Worm (Caenorhabditis elegans): ENCODE data around the gene gldi-6.
"Not testable (repeated sequence)": the region's sequence is repeated elsewhere in the genome, so short reads cannot be mapped to it uniquely, and the experiment has no call there.

gldi-6 gene

DNA sequence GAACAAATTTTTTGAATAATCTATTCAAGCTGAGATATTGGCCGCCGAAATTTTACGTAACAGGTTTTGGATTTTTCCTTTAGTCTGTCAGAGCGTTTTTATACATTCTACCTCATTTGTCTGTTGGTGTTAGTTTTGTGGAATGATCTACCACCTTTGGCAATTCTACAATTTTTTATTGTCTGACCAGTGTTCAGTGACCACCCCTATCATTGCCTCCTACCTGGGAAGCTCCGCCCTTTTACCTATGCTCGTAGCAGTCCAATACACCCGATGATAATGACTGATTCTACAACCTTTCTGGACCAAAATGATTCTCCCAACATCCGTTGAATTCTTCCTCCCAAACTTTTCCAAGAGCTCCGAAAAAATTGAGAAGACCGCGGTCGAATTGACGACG lies 27.0 kb downstream of the gldi-6 start, which contains the start of gene sdz-32:
Gene sdz-32, plus strand, starts transcription at position 301 of the 400 bp plus-strand sequence.
- TF ChIP-seq hmbx-1 (tag; optimal IDR thresholded peaks at IDR 0.05) (no peak), ets-7 (tag; optimal IDR thresholded peaks at IDR 0.05) (no peak), hnd-1 (tag; optimal IDR thresholded peaks at IDR 0.05) (no peak), scrt-1 (GFP tag; IDR thresholded peaks at IDR 0.05) (no peak), pes-1 (GFP tag; IDR thresholded peaks at IDR 0.05) (no peak), B0310.2 (tag; optimal IDR thresholded peaks at IDR 0.05) (no peak), F13C5.2 (tag; optimal IDR thresholded peaks at IDR 0.05) (no peak), aly-1 (tag; optimal IDR thresholded peaks at IDR 0.05) (no peak), tbx-37 (GFP tag; conservative IDR thresholded peaks at IDR 0.05) (no peak), ama-1 (optimal IDR thresholded peaks at IDR 0.05) (no peak), sea-1 (GFP tag; conservative IDR thresholded peaks at IDR 0.05) (no peak), ceh-13 (GFP tag; optimal IDR thresholded peaks at IDR 0.05) (no peak), hmg-4 (GFP tag; optimal IDR thresholded peaks at IDR 0.05) (no peak), tra-4 (tag; optimal IDR thresholded peaks at IDR 0.05) (no peak), ceh-36 (tag; optimal IDR thresholded peaks at IDR 0.05) (no peak), flt-1 (GFP tag; IDR thresholded peaks at IDR 0.05) (no peak)

DNA sequence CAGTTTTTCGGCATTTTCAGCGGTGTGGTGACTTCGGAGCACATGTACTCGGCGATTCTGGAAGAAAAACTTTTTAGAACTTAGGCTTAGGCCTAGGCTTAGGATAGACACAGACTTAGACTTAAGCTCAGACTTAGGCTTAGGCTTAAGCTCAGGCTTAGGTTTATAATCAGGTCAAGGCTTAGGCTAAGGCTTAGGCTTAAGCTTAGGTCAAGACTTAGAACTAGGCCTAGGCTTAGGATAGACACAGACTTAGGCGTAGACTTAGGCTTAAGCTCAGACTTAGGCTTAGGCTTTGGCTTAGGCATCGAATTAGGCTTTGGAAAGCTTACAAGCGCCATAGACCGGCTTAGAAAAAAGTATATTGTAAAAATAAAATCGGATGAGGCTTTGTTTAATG lies 29.8 kb downstream of the gldi-6 start:
- TF ChIP-seq tbx-11 (GFP tag; IDR thresholded peaks at IDR 0.05) (no peak), ceh-36 (tag; optimal IDR thresholded peaks at IDR 0.05) (peak; percentile 71), aly-1 (tag; optimal IDR thresholded peaks at IDR 0.05) (no peak)

DNA sequence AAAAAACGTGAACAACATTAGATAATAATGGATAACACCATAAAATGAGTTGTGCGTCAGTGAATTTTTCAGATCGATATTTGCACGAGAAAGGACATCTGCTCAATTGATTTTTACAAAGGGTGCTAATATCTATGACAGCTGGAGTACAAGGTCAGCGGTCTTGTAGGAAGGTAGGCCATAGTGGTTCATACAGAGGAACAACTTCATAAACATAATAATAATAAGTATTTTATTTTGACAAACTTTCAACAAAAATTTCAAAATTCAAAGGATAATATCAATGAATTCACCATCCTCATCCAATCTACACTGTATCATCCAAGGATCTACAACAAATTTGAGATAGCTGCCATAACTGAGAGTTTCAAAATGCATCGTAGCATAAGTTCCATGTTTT lies 30.4 kb downstream of the gldi-6 start, which contains the start of gene fbxb-104:
Gene fbxb-104, minus strand, starts transcription at position 101 of the 400 bp plus-strand sequence.
- no peak for TF ChIP-seq scrt-1 (GFP tag; IDR thresholded peaks at IDR 0.05)
- TF ChIP-seq aly-1 (tag; optimal IDR thresholded peaks at IDR 0.05), result no peak
- TF ChIP-seq sea-1 (GFP tag; conservative IDR thresholded peaks at IDR 0.05), result no peak
- TF ChIP-seq pes-1 (GFP tag; IDR thresholded peaks at IDR 0.05), result no peak

DNA sequence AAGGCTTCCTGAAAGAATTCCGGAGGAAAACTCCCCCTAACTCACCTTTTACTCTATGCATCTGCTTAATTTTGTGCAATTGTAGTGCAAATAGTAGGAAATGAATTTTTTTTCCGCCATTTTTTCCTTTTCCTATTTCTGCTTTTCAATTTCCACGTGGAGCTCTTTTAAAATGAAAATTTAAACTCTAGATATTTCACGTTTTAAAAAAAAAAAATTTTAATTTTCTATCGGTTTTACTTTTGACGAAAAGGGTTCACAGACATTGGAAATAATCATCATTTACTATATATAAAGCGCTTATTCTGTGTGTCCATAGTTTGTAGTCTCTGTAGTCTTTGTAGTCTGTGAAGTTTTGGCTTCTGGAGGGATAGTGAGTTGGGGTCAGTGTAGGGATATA lies 34.8 kb downstream of the gldi-6 start, which contains the start of gene Y49F6B.8:
Gene Y49F6B.8, minus strand, starts transcription at position 101 of the 400 bp plus-strand sequence.
- TF ChIP-seq hmg-4 (GFP tag; optimal IDR thresholded peaks at IDR 0.05), result no peak
- no peak for TF ChIP-seq ama-1 (optimal IDR thresholded peaks at IDR 0.05)
- TF ChIP-seq tra-4 (tag; optimal IDR thresholded peaks at IDR 0.05), result no peak

- TF ChIP-seq scrt-1 (GFP tag; IDR thresholded peaks at IDR 0.05) (no peak), F13C5.2 (tag; optimal IDR thresholded peaks at IDR 0.05) (no peak), ets-7 (tag; optimal IDR thresholded peaks at IDR 0.05) (no peak), flt-1 (GFP tag; IDR thresholded peaks at IDR 0.05) (0 out of 2 replicates have a peak, but pooled peaks have one; percentile 17), sea-1 (GFP tag; conservative IDR thresholded peaks at IDR 0.05) (0 out of 2 replicates have a peak, but pooled peaks have one; percentile 6), hmbx-1 (tag; optimal IDR thresholded peaks at IDR 0.05) (no peak), tbx-37 (GFP tag; conservative IDR thresholded peaks at IDR 0.05) (peak; percentile 68), pes-1 (GFP tag; IDR thresholded peaks at IDR 0.05) (peak; percentile 61; the same call in 1 of the 2 replicates)
Measured at ce11 chrII:3482231-3482630, 35.5 kb downstream of the gldi-6 start, which contains the start of gene smu-2. Gene smu-2, plus strand, starts transcription at chrII:3482408.

DNA sequence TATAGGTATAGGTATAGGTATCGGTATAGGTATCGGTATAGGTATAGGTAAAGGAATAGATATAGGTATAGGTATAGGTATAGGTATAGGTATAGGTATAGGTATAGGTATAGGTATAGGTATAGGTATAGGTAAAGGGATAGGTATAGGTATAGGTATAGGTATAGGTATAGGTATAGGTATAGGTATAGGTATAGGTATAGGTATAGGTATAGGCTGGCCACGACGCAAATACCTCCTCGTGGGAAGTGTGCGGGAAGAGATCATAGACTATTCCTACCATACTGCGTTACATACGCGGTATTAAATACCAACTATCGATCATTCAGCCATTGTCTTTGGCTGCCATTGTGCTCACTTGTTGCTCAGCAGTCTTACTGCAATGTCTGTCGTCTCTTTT lies 44.0 kb downstream of the gldi-6 start, which contains the start of gene fbxb-112:
Gene fbxb-112, plus strand, starts transcription at position 301 of the 400 bp plus-strand sequence.
- not testable (repeated sequence) for TF ChIP-seq aly-1 (tag; optimal IDR thresholded peaks at IDR 0.05); hmg-4 (GFP tag; optimal IDR thresholded peaks at IDR 0.05); ets-7 (tag; optimal IDR thresholded peaks at IDR 0.05)

DNA sequence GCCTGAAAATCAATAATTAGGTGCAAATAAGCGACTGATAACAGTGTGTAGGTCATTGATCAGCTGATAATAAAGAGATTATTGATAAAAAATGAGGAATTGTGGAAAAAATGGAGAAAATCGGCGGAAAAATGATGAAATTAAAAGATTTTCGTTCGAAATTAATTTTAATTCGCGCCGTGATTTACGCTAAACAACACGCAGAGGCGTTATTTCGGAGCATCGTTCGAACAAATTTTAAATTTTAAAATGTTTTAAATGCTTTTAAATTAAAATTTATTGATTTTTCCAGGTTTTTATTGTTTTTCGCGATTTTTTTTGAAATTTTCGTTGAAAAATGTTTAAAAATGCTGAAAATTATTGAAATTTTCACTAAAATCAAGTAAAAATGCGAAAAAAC lies 52.6 kb downstream of the gldi-6 start, which contains the start of gene Y49F6B.9:
Gene Y49F6B.9, minus strand, starts transcription at position 2 of the 400 bp plus-strand sequence.
- TF ChIP-seq tra-4 (tag; optimal IDR thresholded peaks at IDR 0.05) (no peak), B0310.2 (tag; optimal IDR thresholded peaks at IDR 0.05) (no peak), aly-1 (tag; optimal IDR thresholded peaks at IDR 0.05) (no peak), hmbx-1 (tag; optimal IDR thresholded peaks at IDR 0.05) (no peak), ets-7 (tag; optimal IDR thresholded peaks at IDR 0.05) (no peak), ceh-36 (tag; optimal IDR thresholded peaks at IDR 0.05) (no peak), scrt-1 (GFP tag; IDR thresholded peaks at IDR 0.05) (no peak), hmg-4 (GFP tag; optimal IDR thresholded peaks at IDR 0.05) (no peak), tbx-37 (GFP tag; conservative IDR thresholded peaks at IDR 0.05) (no peak), tbx-11 (GFP tag; IDR thresholded peaks at IDR 0.05) (no peak), flt-1 (GFP tag; IDR thresholded peaks at IDR 0.05) (no peak), hnd-1 (tag; optimal IDR thresholded peaks at IDR 0.05) (no peak), F13C5.2 (tag; optimal IDR thresholded peaks at IDR 0.05) (no peak), ama-1 (optimal IDR thresholded peaks at IDR 0.05) (no peak)

DNA sequence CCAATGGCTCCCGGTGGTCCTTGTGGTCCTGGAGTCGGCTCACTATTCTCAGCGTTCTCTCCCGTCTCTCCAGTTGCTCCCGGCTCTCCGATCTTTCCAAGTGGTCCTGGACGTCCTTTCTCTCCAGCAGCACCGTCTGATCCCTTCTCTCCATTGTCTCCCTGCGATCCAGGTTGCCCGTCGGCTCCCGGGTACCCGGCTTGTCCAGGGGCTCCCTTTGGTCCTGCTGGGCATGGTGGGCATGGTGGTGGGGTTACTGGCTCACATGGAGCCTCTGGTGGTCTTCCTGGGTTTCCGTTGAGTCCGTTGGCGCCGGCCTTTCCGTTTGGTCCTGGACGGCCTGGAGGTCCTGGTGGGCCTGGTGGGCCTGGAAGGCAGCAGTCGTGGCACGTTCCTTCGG lies 53.6 kb downstream of the gldi-6 start:
- no peak for TF ChIP-seq ceh-36 (tag; optimal IDR thresholded peaks at IDR 0.05)

DNA sequence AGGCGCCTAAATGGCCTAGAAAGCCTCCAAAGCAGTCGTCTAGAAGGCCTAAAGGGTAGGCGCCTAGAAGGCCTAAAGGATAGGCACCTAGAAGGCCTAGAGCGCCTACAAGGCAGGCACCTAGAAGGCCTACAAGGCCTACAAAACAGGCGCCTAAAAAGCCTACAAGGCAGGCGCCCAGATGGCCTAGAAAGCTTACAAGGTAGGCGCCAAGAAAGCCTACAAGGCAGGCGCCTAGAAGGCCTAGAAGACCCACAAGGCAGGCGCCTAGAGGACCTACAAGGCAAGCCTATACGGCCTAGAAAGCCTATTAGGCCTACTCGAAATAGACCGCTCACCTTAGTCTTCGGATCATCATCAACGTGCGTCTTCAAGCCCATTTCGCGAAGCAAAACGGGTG lies 55.3 kb downstream of the gldi-6 start:
- TF ChIP-seq pes-1 (GFP tag; IDR thresholded peaks at IDR 0.05), result peak; percentile 40; the same call in 1 of the 2 replicates
- no peak for TF ChIP-seq hnd-1 (tag; optimal IDR thresholded peaks at IDR 0.05)
